Worm (Caenorhabditis elegans) whole organism, young adult: ENCODE measurements around the gene zig-12.

Source experiments
- B0336.3 ChIP-seq: fragments of 200-800 bp; sonication (Bioruptor generic); IDR thresholded peaks from 2 replicates; pipeline ENCODE4 v1.3.6; 2022; ENCODE audit warnings: missing genetic modification characterization, missing compliant biosample characterization
- F57C9.4 ChIP-seq: sonication (generic microtip); optimal IDR thresholded peaks from 2 replicates; lab custom pipeline; 2017; ENCODE audit warnings: mild to moderate bottlenecking, missing genetic modification characterization, missing compliant biosample characterization
- Y95B8A.8 ChIP-seq: fragments of 200-800 bp; sonication (Bioruptor generic); IDR thresholded peaks from 2 replicates; pipeline ENCODE4 v1.3.6; 2022; ENCODE audit warnings: missing genetic modification reagents, missing genetic modification characterization, missing compliant biosample characterization
- ceh-79 ChIP-seq: sonication (generic microtip); optimal IDR thresholded peaks from 2 replicates; lab custom pipeline; 2017; ENCODE audit warnings: mild to moderate bottlenecking, missing genetic modification characterization, missing compliant biosample characterization
- dox-1 ChIP-seq: fragments of 200-800 bp; sonication (Bioruptor generic); IDR thresholded peaks from 2 replicates; pipeline ENCODE4 v1.3.6; 2022; ENCODE audit warnings: missing genetic modification reagents, missing genetic modification characterization, missing compliant biosample characterization
- dpff-1 ChIP-seq: sonication (generic microtip); optimal IDR thresholded peaks from 2 replicates; lab custom pipeline; 2017; ENCODE audit warnings: mild to moderate bottlenecking, missing genetic modification characterization, missing compliant biosample characterization
- ekl-4 ChIP-seq: fragments of 200-800 bp; sonication (Bioruptor generic); IDR thresholded peaks from 2 replicates; pipeline ENCODE4 v1.3.6; 2022; ENCODE audit warnings: missing genetic modification reagents, missing genetic modification characterization, missing compliant biosample characterization
- hmg-20 ChIP-seq: fragments of 200-800 bp; sonication (Bioruptor generic); IDR thresholded peaks from 2 replicates; pipeline ENCODE4 v1.3.6; 2022; ENCODE audit warnings: missing genetic modification reagents, missing genetic modification characterization, missing compliant biosample characterization
- pha-4 ChIP-seq: fragments of 150-350 bp; sonication (generic microtip); optimal IDR thresholded peaks from 2 replicates; lab custom pipeline; 2014; ENCODE audit warnings: missing biosample characterization, missing genetic modification reagents, missing genetic modification characterization
- sea-2 ChIP-seq: fragments of 200-800 bp; sonication (Bioruptor generic); IDR thresholded peaks from 2 replicates; pipeline ENCODE4 v1.3.6; 2022; ENCODE audit warnings: missing genetic modification characterization, missing compliant biosample characterization
- snpc-4 ChIP-seq, 5 experiments: fragments of 150-350 bp in 1 of 5; sonication (generic microtip) in 4 of 5; optimal IDR thresholded peaks; 2 replicates each; lab custom pipeline; 2014 to 2018; ENCODE audit warnings: missing genetic modification characterization in 5 of 5, missing biosample characterization in 3 of 5, antibody characterized with exemption in 2 of 5, mild to moderate bottlenecking in 2 of 5, missing compliant biosample characterization in 2 of 5, missing genotype in 2 of 5, moderate library complexity in 2 of 5, missing genetic modification reagents in 1 of 5
- tbx-9 ChIP-seq: sonication (generic microtip); optimal IDR thresholded peaks from 2 replicates; lab custom pipeline; 2016; ENCODE audit warnings: borderline replicate concordance, missing genetic modification characterization, inconsistent platforms, missing compliant biosample characterization
- unc-62 ChIP-seq: fragments of 150-350 bp; optimal IDR thresholded peaks from 2 replicates; lab custom pipeline; 2014; ENCODE audit warnings: missing biosample characterization, missing genetic modification reagents, missing genetic modification characterization
- ztf-25 ChIP-seq: fragments of 200-800 bp; sonication (Bioruptor generic); IDR thresholded peaks from 2 replicates; pipeline ENCODE4 v1.3.6; 2022; ENCODE audit warnings: missing genetic modification reagents, missing genetic modification characterization, missing compliant biosample characterization

DNA sequence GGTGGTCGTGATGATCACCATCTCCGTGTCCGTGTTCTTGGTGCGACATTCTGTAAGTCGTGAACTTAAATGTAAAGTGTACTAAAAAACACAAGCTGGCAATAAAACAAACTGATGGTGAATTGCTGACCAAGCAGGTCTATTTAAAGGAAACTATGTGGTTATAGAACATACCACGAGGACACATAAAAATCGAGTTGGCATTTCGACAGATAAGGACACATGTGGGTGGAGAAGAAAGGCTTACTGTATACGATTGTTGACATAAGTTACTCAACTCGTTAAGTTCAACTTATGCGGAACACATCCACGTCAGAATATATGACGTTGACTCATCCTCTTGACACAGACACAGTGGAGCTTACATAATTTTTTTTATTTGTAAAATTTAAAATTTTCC is 44.9 kb upstream of the zig-12 start, which contains the start of gene F53A9.8:
- TF ChIP-seq ceh-79 (no peak), tbx-9 (tag; lab: Kevin White, UChicago) (no peak), Y95B8A.8 (GFP tag; lab: Robert Waterston, UW) (no peak), pha-4 (tag; lab: Kevin White, UChicago) (no peak), unc-62 (no peak), snpc-4 (GFP tag; optimal IDR thresholded peaks at IDR 0.05; lab: Kevin White, UChicago) (no peak), snpc-4 (tag; optimal IDR thresholded peaks at IDR 0.05; lab: Kevin White, UChicago) (no peak), sea-2 (GFP tag; lab: Robert Waterston, UW) (no peak), ztf-25 (GFP tag; lab: Robert Waterston, UW) (no peak), dpff-1 (tag; lab: Kevin White, UChicago) (no peak), hmg-20 (GFP tag; lab: Robert Waterston, UW) (no peak), B0336.3 (GFP tag; lab: Robert Waterston, UW) (no peak), F57C9.4 (tag; lab: Kevin White, UChicago) (no peak), dox-1 (GFP tag; lab: Robert Waterston, UW) (0 out of 2 replicates have a peak, but pooled peaks have one; percentile 9), ekl-4 (no peak)
